Worm (Caenorhabditis elegans) whole organism, late embryonic: ENCODE data around the gene F35C8.5.
A peak's percentile ranks its signal among the peaks of the same experiment; 100 is the strongest.

Experiments
- C08G9.2 ChIP-seq: sonication (generic microtip); optimal IDR thresholded peaks from 2 replicates; lab custom pipeline; 2016; ENCODE audit warnings: mild to moderate bottlenecking, missing genetic modification characterization, moderate library complexity, missing compliant biosample characterization
- ceh-14 ChIP-seq: sonication (generic microtip); optimal IDR thresholded peaks from 2 replicates; lab custom pipeline; 2016; ENCODE audit warnings: missing genotype, missing genetic modification characterization, missing compliant biosample characterization
- ceh-45 ChIP-seq: fragments of 200-800 bp; sonication (Bioruptor generic); IDR thresholded peaks from 2 replicates; pipeline ENCODE4 v1.3.6; 2022; ENCODE audit warnings: missing genetic modification reagents, missing genetic modification characterization, missing compliant biosample characterization
- ceh-9 ChIP-seq: sonication (generic microtip); optimal IDR thresholded peaks from 2 replicates; lab custom pipeline; 2016; ENCODE audit warnings: mild to moderate bottlenecking, missing genetic modification characterization, inconsistent platforms, missing compliant biosample characterization
- hlh-30 ChIP-seq: sonication (generic microtip); optimal IDR thresholded peaks from 2 replicates; lab custom pipeline; 2017; ENCODE audit warnings: antibody characterized with exemption, missing genetic modification characterization, missing compliant biosample characterization; ENCODE audit not compliant: insufficient read depth
- nhr-11 ChIP-seq: fragments of 150-350 bp; optimal IDR thresholded peaks from 2 replicates; lab custom pipeline; 2014; ENCODE audit warnings: missing biosample characterization, missing genetic modification characterization

ce11 chrX:5407271-5407670, 41.7 kb downstream of the F35C8.5 start:
- no peak for TF ChIP-seq C08G9.2 (tag; lab: Kevin White, UChicago)
- TF ChIP-seq ceh-14 (tag; lab: Kevin White, UChicago): peak; percentile 18
- no peak for TF ChIP-seq ceh-9
- no peak for TF ChIP-seq ceh-45
- no peak for TF ChIP-seq hlh-30 (tag; lab: Kevin White, UChicago)
- no peak for TF ChIP-seq nhr-11 (tag; lab: Kevin White, UChicago)
